Fruit fly (Drosophila melanogaster) whole organism, embryonic: Measurements from ENCODE around the gene dpr2.

Experiments
- BEAF-32 ChIP-seq: fragments of 200-800 bp; sonication (Bioruptor generic); optimal IDR thresholded peaks from 3 replicates; lab custom pipeline; 2017; ENCODE audit warnings: missing biosample characterization, missing genetic modification characterization, mild to moderate bottlenecking, moderate library complexity, missing genetic modification reagents
- CG12236 ChIP-seq: fragments of 200-800 bp; sonication (Bioruptor generic); optimal IDR thresholded peaks from 2 replicates; lab custom pipeline; 2016; ENCODE audit warnings: missing biosample characterization, missing genetic modification characterization
- CG12299 ChIP-seq: fragments of 200-800 bp; sonication (Bioruptor generic); optimal IDR thresholded peaks from 2 replicates; lab custom pipeline; 2018; ENCODE audit warnings: missing biosample characterization, mild to moderate bottlenecking, missing genetic modification characterization
- CG16779 ChIP-seq: fragments of 200-800 bp; sonication (Bioruptor generic); IDR thresholded peaks from 2 replicates; pipeline ENCODE4 v1.3.6; 2022; ENCODE audit warnings: missing biosample characterization, missing genetic modification characterization
- CG31388 ChIP-seq: fragments of 200-800 bp; sonication (Bioruptor generic); optimal IDR thresholded peaks from 2 replicates; lab custom pipeline; 2016; ENCODE audit warnings: missing biosample characterization, missing genetic modification characterization
- CG8924 ChIP-seq: fragments of 200-800 bp; optimal IDR thresholded peaks from 3 replicates; lab custom pipeline; 2019; ENCODE audit warnings: missing biosample characterization, mild to moderate bottlenecking, missing genetic modification characterization, moderate library complexity
- CG8944 ChIP-seq: fragments of 200-800 bp; sonication (Bioruptor generic); optimal IDR thresholded peaks from 3 replicates; lab custom pipeline; 2016; ENCODE audit warnings: missing biosample characterization, missing genetic modification characterization
- CrebB ChIP-seq: fragments of 200-800 bp; sonication (Bioruptor generic); optimal IDR thresholded peaks from 3 replicates; lab custom pipeline; 2018; ENCODE audit warnings: missing biosample characterization, mild to moderate bottlenecking, missing genetic modification characterization
- Lim3 ChIP-seq: fragments of 200-800 bp; sonication (Bioruptor generic); IDR thresholded peaks from 2 replicates; pipeline ENCODE4 v1.3.6; 2022; ENCODE audit warnings: missing biosample characterization, missing genetic modification characterization
- ap ChIP-seq: fragments of 200-800 bp; sonication (Bioruptor generic); IDR thresholded peaks from 2 replicates; pipeline ENCODE4 v1.3.6; 2022; ENCODE audit warnings: missing biosample characterization, missing genetic modification characterization
- hkb ChIP-seq, 2 experiments: fragments of 200-800 bp in 1 of 2; fragments of >200 bp in 1 of 2; sonication (Bioruptor generic) in 1 of 2; IDR thresholded peaks in 1 of 2; optimal IDR thresholded peaks in 1 of 2; 2 replicates each; pipeline versions ENCODE4 v1.3.6 to Lab custom; 2017 to 2022; ENCODE audit warnings: missing biosample characterization in 1 of 2, missing genetic modification characterization in 1 of 2
- jing ChIP-seq: fragments of 200-800 bp; sonication (Bioruptor generic); optimal IDR thresholded peaks from 2 replicates; lab custom pipeline; 2018; ENCODE audit warnings: missing biosample characterization, mild to moderate bottlenecking, missing genetic modification characterization
- tio ChIP-seq: fragments of 200-800 bp; sonication (Bioruptor generic); optimal IDR thresholded peaks from 2 replicates; lab custom pipeline; 2017; ENCODE audit warnings: missing biosample characterization, missing genetic modification characterization, inconsistent platforms

- TF ChIP-seq CG8944 (GFP tag; lab: Kevin White, UChicago) (no peak), jing (GFP tag; lab: Kevin White, UChicago) (no peak), BEAF-32 (GFP tag; lab: Kevin White, UChicago) (no peak), ap (GFP tag; lab: Robert Waterston, UW) (no peak), Lim3 (no peak), CG12299 (no peak), CG12236 (GFP tag; lab: Kevin White, UChicago) (no peak), hkb (optimal IDR thresholded peaks at IDR 0.05; lab: Kevin White, UChicago) (no peak), hkb (GFP tag; IDR thresholded peaks at IDR 0.05; lab: Robert Waterston, UW) (no peak), CG16779 (GFP tag; lab: Robert Waterston, UW) (no peak), CG8924 (no peak), tio (GFP tag; lab: Kevin White, UChicago) (no peak), CrebB (tag; lab: Kevin White, UChicago) (no peak), CG31388 (GFP tag; lab: Kevin White, UChicago) (no peak)
Measured at dm6 chr2L:11001376-11002122, 37.6 kb upstream of the dpr2 start, which contains the start of the genes aub and lectin-33A.
